Fruit fly (Drosophila melanogaster): Measurements from ENCODE around the gene CG43386.

DNA sequence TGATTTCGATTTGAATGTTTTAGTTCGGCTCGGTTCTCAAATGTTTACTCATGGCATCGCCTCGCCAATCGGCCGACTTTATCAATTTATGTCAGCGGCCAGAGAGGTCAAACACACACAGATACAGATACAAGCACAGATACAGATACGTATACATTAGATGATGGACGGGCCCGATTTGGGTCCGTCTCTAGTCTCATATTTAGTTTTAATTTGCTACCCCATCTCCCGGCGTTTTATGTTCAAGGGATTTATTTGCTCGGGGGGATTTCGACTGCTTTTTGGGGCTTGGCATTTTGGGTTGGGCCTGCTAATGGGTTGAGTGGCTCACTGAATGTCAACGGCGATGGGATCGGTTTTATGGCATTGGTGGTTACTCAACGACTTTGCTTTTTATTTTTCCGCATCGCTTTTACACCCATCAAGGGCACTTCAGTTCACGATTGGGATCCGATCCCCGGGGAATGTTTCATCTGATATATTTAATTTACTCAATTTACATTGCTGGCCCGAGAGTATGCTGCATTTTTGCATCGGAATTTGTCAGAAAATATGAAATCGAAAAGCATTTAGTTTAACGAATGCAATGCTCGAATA lies 44.8 kb downstream of the CG43386 start:
- no peak for TF ChIP-seq psq (GFP tag; optimal IDR thresholded peaks at IDR 0.05)
- TF ChIP-seq Myc (optimal IDR thresholded peaks at IDR 0.05): no peak
- no peak for TF ChIP-seq Vsx2 (GFP tag; optimal IDR thresholded peaks at IDR 0.05; ENCODE audit: partially characterized antibody)
- no peak for TF ChIP-seq ey (GFP tag; optimal IDR thresholded peaks at IDR 0.05)
- TF ChIP-seq dl (GFP tag; optimal IDR thresholded peaks at IDR 0.05; ENCODE audit: insufficient read depth in 1 of 2, partially characterized antibody in 2 of 2): no peak
- no peak for TF ChIP-seq br (GFP tag; optimal IDR thresholded peaks at IDR 0.05)
- TF ChIP-seq fru (GFP tag; optimal IDR thresholded peaks at IDR 0.05): no peak
- TF ChIP-seq pan (optimal IDR thresholded peaks at IDR 0.05): no peak
- no peak for TF ChIP-seq h (GFP tag; optimal IDR thresholded peaks at IDR 0.05)
- no peak for TF ChIP-seq dsf (GFP tag; optimal IDR thresholded peaks at IDR 0.05; ENCODE audit: borderline replicate concordance)
- TF ChIP-seq N (GFP tag; optimal IDR thresholded peaks at IDR 0.05): no peak
- TF ChIP-seq jim (GFP tag; optimal IDR thresholded peaks at IDR 0.05): no peak
